Worm (Caenorhabditis elegans) whole organism, L1 larva: Measurements from ENCODE around the gene acox-3.

Experiments
- aly-2 ChIP-seq: fragments of 150-350 bp; optimal IDR thresholded peaks from 2 replicates; lab custom pipeline; 2014; ENCODE audit warnings: missing biosample characterization, missing genetic modification characterization
- ama-1 ChIP-seq: fragments of 150-350 bp; optimal IDR thresholded peaks from 2 replicates; lab custom pipeline; 2014
- ceh-82 ChIP-seq, 3 experiments: fragments of 150-350 bp in 1 of 3; sonication (generic microtip) in 2 of 3; optimal IDR thresholded peaks; 2 replicates each; lab custom pipeline; 2014 to 2017; ENCODE audit warnings: missing biosample characterization in 3 of 3, missing genetic modification characterization in 3 of 3
- lin-39 ChIP-seq: fragments of 150-350 bp; optimal IDR thresholded peaks from 2 replicates; lab custom pipeline; 2014; ENCODE audit warnings: missing biosample characterization, missing genetic modification reagents, missing genetic modification characterization
- nhr-12 ChIP-seq: sonication (generic microtip); optimal IDR thresholded peaks from 2 replicates; lab custom pipeline; 2017; ENCODE audit warnings: missing biosample characterization, missing genetic modification characterization
- nhr-20 ChIP-seq: sonication (generic microtip); optimal IDR thresholded peaks from 2 replicates; lab custom pipeline; 2016; ENCODE audit warnings: mild to moderate bottlenecking, missing genetic modification characterization, missing compliant biosample characterization
- nhr-28 ChIP-seq: fragments of 150-350 bp; optimal IDR thresholded peaks from 2 replicates; lab custom pipeline; 2014; ENCODE audit warnings: missing biosample characterization, missing genetic modification characterization
- nhr-90 ChIP-seq: sonication (generic microtip); optimal IDR thresholded peaks from 2 replicates; lab custom pipeline; 2016; ENCODE audit warnings: mild to moderate bottlenecking, missing genetic modification characterization, missing compliant biosample characterization; ENCODE audit not compliant: poor library complexity
- pag-3 ChIP-seq: sonication (generic microtip); optimal IDR thresholded peaks from 2 replicates; lab custom pipeline; 2017; ENCODE audit warnings: missing genetic modification characterization, mild to moderate bottlenecking, missing compliant biosample characterization, antibody characterized with exemption, borderline replicate concordance; ENCODE audit not compliant: insufficient read depth
- pqm-1 ChIP-seq: sonication (generic microtip); optimal IDR thresholded peaks from 3 replicates; lab custom pipeline; 2017; ENCODE audit warnings: missing biosample characterization, missing genetic modification characterization
- sptf-1 ChIP-seq: fragments of 150-350 bp; optimal IDR thresholded peaks from 2 replicates; lab custom pipeline; 2014; ENCODE audit warnings: missing biosample characterization, missing genetic modification characterization
- ztf-11 ChIP-seq, 2 experiments: sonication (generic microtip); optimal IDR thresholded peaks; 2 replicates each; lab custom pipeline; 2016 to 2017; ENCODE audit warnings: missing genetic modification characterization in 2 of 2, missing biosample characterization in 1 of 2, missing compliant biosample characterization in 1 of 2

DNA sequence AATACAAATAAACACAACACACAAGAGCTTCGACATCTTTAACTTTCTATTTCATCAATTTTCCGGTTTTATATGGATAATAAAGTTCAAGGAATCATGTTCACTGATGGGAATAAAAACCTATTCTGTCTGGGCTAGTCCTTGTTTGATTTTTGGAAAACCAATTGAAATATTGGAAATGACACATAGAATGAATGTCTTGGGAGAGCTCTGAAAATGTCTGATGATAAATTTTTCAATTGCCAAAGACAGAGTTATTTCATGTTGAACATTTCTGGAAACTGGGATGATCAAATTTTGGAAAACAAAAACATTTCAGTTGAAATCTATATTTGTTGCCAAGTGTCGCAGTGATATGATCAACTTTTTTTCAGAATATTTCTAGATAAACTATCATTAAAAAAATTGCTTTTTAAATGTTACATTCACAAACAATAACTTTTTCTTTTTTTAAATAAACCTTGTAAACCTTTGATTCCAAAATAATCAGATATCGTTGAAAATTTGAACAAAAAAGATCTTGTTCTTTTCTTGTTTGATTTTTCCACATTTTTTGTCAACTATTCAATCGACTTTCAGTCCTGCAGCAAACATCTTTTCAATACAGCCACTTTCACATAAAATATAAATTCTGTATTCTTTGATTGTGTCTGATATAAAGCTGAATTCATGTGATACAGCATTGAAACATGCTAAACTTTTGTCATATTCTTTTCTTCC lies 10.6 kb downstream of the acox-3 start, which contains the start of the genes F58F9.6 and F58F9.8:
- no peak for TF ChIP-seq nhr-20 (tag; lab: Kevin White, UChicago)
- no peak for TF ChIP-seq sptf-1 (tag; lab: Kevin White, UChicago)
- no peak for TF ChIP-seq pqm-1 (tag; lab: Kevin White, UChicago)
- no peak for TF ChIP-seq ztf-11 (tag; optimal IDR thresholded peaks at IDR 0.05; lab: Kevin White, UChicago)
- no peak for TF ChIP-seq aly-2 (tag; lab: Kevin White, UChicago)
- TF ChIP-seq pag-3 = no peak
- TF ChIP-seq ceh-82 (tag; optimal IDR thresholded peaks at IDR 0.05; lab: Kevin White, UChicago) = no peak
- TF ChIP-seq nhr-28 = no peak
- TF ChIP-seq nhr-90 (tag; lab: Kevin White, UChicago) = no peak
- no peak for TF ChIP-seq nhr-12 (tag; lab: Kevin White, UChicago)
- TF ChIP-seq ama-1 (lab: Kevin White, UChicago) = no peak
- TF ChIP-seq lin-39 (tag; lab: Kevin White, UChicago) = no peak
